Worm (Caenorhabditis elegans) whole organism, L4 larva: ENCODE results near the gene nop-1.

Experiments used
- T20F7.1 ChIP-seq: fragments of 200-800 bp; sonication (Bioruptor generic); optimal IDR thresholded peaks from 2 replicates; lab custom pipeline; 2018; ENCODE audit warnings: mild to moderate bottlenecking, missing genetic modification characterization, missing compliant biosample characterization
- T26A8.4 ChIP-seq: fragments of 200-800 bp; sonication (Bioruptor generic); IDR thresholded peaks from 2 replicates; pipeline ENCODE4 v1.3.6; 2022; ENCODE audit warnings: missing genetic modification characterization, missing compliant biosample characterization
- Y5F2A.4 ChIP-seq: fragments of 200-800 bp; sonication (Bioruptor generic); optimal IDR thresholded peaks from 2 replicates; lab custom pipeline; 2018; ENCODE audit warnings: mild to moderate bottlenecking, missing genetic modification characterization, missing compliant biosample characterization
- Y75B8A.6 ChIP-seq: fragments of 200-800 bp; sonication (Bioruptor generic); IDR thresholded peaks from 2 replicates; pipeline ENCODE4 v1.3.6; 2022; ENCODE audit warnings: missing genetic modification reagents, missing genetic modification characterization, missing compliant biosample characterization
- aha-1 ChIP-seq: fragments of 150-350 bp; peaks from one replicate; lab custom pipeline; 2014; ENCODE audit warnings: missing biosample characterization, missing genetic modification characterization
- ama-1 ChIP-seq: fragments of 150-350 bp; optimal IDR thresholded peaks from 2 replicates; lab custom pipeline; 2014; ENCODE audit warnings: inconsistent platforms, mixed read lengths
- arid-1 ChIP-seq: fragments of 200-800 bp; sonication (Bioruptor generic); conservative IDR thresholded peaks from 2 replicates; pipeline ENCODE4 v1.3.6; 2022; ENCODE audit warnings: missing genetic modification reagents, missing genetic modification characterization, missing compliant biosample characterization
- ceh-20 ChIP-seq: fragments of 200-800 bp; sonication (Bioruptor generic); IDR thresholded peaks from 2 replicates; pipeline ENCODE4 v1.3.6; 2022; ENCODE audit warnings: missing genetic modification reagents, missing genetic modification characterization, missing compliant biosample characterization
- ceh-32 ChIP-seq: sonication (generic microtip); optimal IDR thresholded peaks from 2 replicates; lab custom pipeline; 2016; ENCODE audit warnings: mild to moderate bottlenecking, missing genetic modification characterization, missing compliant biosample characterization; ENCODE audit not compliant: poor library complexity
- ceh-44 ChIP-seq: fragments of 200-800 bp; sonication (Bioruptor generic); IDR thresholded peaks from 2 replicates; pipeline ENCODE4 v1.3.6; 2022; ENCODE audit warnings: missing genetic modification reagents, missing genetic modification characterization, missing compliant biosample characterization
- ceh-82 ChIP-seq: sonication (generic microtip); optimal IDR thresholded peaks from 2 replicates; lab custom pipeline; 2017; ENCODE audit warnings: missing biosample characterization, missing genetic modification characterization
- ces-1 ChIP-seq: fragments of 150-350 bp; sonication (generic microtip); optimal IDR thresholded peaks from 4 replicates; lab custom pipeline; 2014; ENCODE audit warnings: missing biosample characterization, missing genetic modification reagents, missing genetic modification characterization
- cey-2 ChIP-seq: sonication (generic microtip); optimal IDR thresholded peaks from 3 replicates; lab custom pipeline; 2017; ENCODE audit warnings: missing genetic modification characterization, mild to moderate bottlenecking, missing compliant biosample characterization, antibody characterized with exemption, borderline replicate concordance; ENCODE audit not compliant: insufficient read depth
- ctbp-1 ChIP-seq: fragments of 200-800 bp; sonication (Bioruptor generic); IDR thresholded peaks from 2 replicates; pipeline ENCODE4 v1.3.6; 2022; ENCODE audit warnings: missing genetic modification reagents, missing genetic modification characterization, missing compliant biosample characterization
- daf-16 ChIP-seq, 3 experiments: sonication (generic microtip); optimal IDR thresholded peaks; 2 replicates each; lab custom pipeline; 2016 to 2017; ENCODE audit warnings: missing genetic modification characterization in 3 of 3, missing genetic modification reagents in 3 of 3, mild to moderate bottlenecking in 2 of 3, missing compliant biosample characterization in 2 of 3, missing biosample characterization in 1 of 3, moderate library complexity in 1 of 3
- daf-19 ChIP-seq: fragments of 200-800 bp; sonication (Bioruptor generic); conservative IDR thresholded peaks from 2 replicates; pipeline ENCODE4 v1.3.6; 2022; ENCODE audit warnings: missing genetic modification characterization, missing compliant biosample characterization
- daf-8 ChIP-seq: fragments of 200-800 bp; sonication (Bioruptor generic); IDR thresholded peaks from 2 replicates; pipeline ENCODE4 v1.3.6; 2022; ENCODE audit warnings: missing genetic modification characterization, missing compliant biosample characterization
- dmd-6 ChIP-seq: fragments of 200-800 bp; sonication (Bioruptor generic); IDR thresholded peaks from 2 replicates; pipeline ENCODE4 v1.3.6; 2022; ENCODE audit warnings: missing genetic modification reagents, missing genetic modification characterization, missing compliant biosample characterization
- dmd-8 ChIP-seq: fragments of 200-800 bp; sonication (Bioruptor generic); IDR thresholded peaks from 2 replicates; pipeline ENCODE4 v1.3.6; 2022; ENCODE audit warnings: missing genetic modification characterization, missing compliant biosample characterization
- duxl-1 ChIP-seq: sonication (generic microtip); optimal IDR thresholded peaks from 2 replicates; lab custom pipeline; 2016; ENCODE audit warnings: mild to moderate bottlenecking, missing genetic modification characterization, moderate library complexity, missing compliant biosample characterization; ENCODE audit not compliant: poor library complexity
- egl-43 ChIP-seq: fragments of 200-800 bp; sonication (Bioruptor generic); IDR thresholded peaks from 2 replicates; pipeline ENCODE4 v1.3.6; 2022; ENCODE audit warnings: missing genetic modification reagents, missing genetic modification characterization, missing compliant biosample characterization
- hlh-30 ChIP-seq: sonication (generic microtip); optimal IDR thresholded peaks from 2 replicates; lab custom pipeline; 2017; ENCODE audit warnings: antibody characterized with exemption, mild to moderate bottlenecking, missing genetic modification characterization, missing compliant biosample characterization; ENCODE audit not compliant: insufficient read depth
- lim-7 ChIP-seq: fragments of 200-800 bp; sonication (Bioruptor generic); IDR thresholded peaks from 2 replicates; pipeline ENCODE4 v1.3.6; 2022; ENCODE audit warnings: missing genetic modification characterization, missing compliant biosample characterization
- lin-29 ChIP-seq: fragments of 200-800 bp; sonication (Bioruptor generic); IDR thresholded peaks from 2 replicates; pipeline ENCODE4 v1.3.6; 2022; ENCODE audit warnings: missing genetic modification reagents, missing genetic modification characterization, missing compliant biosample characterization
- lin-39 ChIP-seq: fragments of 150-350 bp; optimal IDR thresholded peaks from 2 replicates; lab custom pipeline; 2014; ENCODE audit warnings: missing biosample characterization, missing genetic modification reagents, missing genetic modification characterization
- madf-5 ChIP-seq, 2 experiments: fragments of 200-800 bp; sonication (Bioruptor generic); IDR thresholded peaks; 2 replicates each; pipeline ENCODE4 v1.3.6; 2022; ENCODE audit warnings: missing compliant biosample characterization in 2 of 2, missing genetic modification characterization in 2 of 2
- mdt-29 ChIP-seq: fragments of 200-800 bp; sonication (Bioruptor generic); IDR thresholded peaks from 2 replicates; pipeline ENCODE4 v1.3.6; 2022; ENCODE audit warnings: missing genetic modification reagents, missing genetic modification characterization, missing compliant biosample characterization
- mep-1 ChIP-seq: fragments of 150-350 bp; sonication (generic microtip); optimal IDR thresholded peaks from 3 replicates; lab custom pipeline; 2014; ENCODE audit warnings: missing biosample characterization, missing genetic modification characterization
- mes-2 ChIP-seq: sonication (generic microtip); optimal IDR thresholded peaks from 2 replicates; lab custom pipeline; 2016; ENCODE audit warnings: missing genotype, mild to moderate bottlenecking, missing genetic modification characterization, missing compliant biosample characterization; ENCODE audit not compliant: poor library complexity, severe bottlenecking
- nhr-111 ChIP-seq: fragments of 200-800 bp; sonication (Bioruptor generic); optimal IDR thresholded peaks from 2 replicates; lab custom pipeline; 2018; ENCODE audit warnings: mild to moderate bottlenecking, missing genetic modification characterization, missing compliant biosample characterization
- nhr-237 ChIP-seq: sonication (generic microtip); optimal IDR thresholded peaks from 2 replicates; lab custom pipeline; 2017; ENCODE audit warnings: missing biosample characterization, missing genetic modification characterization
- nhr-28 ChIP-seq: fragments of 150-350 bp; optimal IDR thresholded peaks from 2 replicates; lab custom pipeline; 2014; ENCODE audit warnings: missing biosample characterization, missing genetic modification characterization
- nhr-48 ChIP-seq: sonication (generic microtip); optimal IDR thresholded peaks from 2 replicates; lab custom pipeline; 2016; ENCODE audit warnings: mild to moderate bottlenecking, missing genetic modification characterization, missing compliant biosample characterization
- nhr-6 ChIP-seq: fragments of 150-350 bp; optimal IDR thresholded peaks from 2 replicates; lab custom pipeline; 2014; ENCODE audit warnings: missing biosample characterization, missing genetic modification characterization
- pha-4 ChIP-seq, 2 experiments: fragments of 150-350 bp in 1 of 2; fragments of 200-800 bp in 1 of 2; sonication (Bioruptor generic) in 1 of 2; IDR thresholded peaks in 1 of 2; optimal IDR thresholded peaks in 1 of 2; 2 replicates each; pipeline versions ENCODE4 v1.3.6 to Lab custom; 2014 to 2022; ENCODE audit warnings: missing genetic modification characterization in 2 of 2, missing genetic modification reagents in 2 of 2, missing biosample characterization in 1 of 2, missing compliant biosample characterization in 1 of 2
- php-3 ChIP-seq: fragments of 200-800 bp; sonication (Bioruptor generic); IDR thresholded peaks from 2 replicates; pipeline ENCODE4 v1.3.6; 2022; ENCODE audit warnings: missing genetic modification reagents, missing genetic modification characterization, missing compliant biosample characterization
- pqm-1 ChIP-seq: sonication (generic microtip); optimal IDR thresholded peaks from 2 replicates; lab custom pipeline; 2017; ENCODE audit warnings: missing biosample characterization, missing genetic modification characterization
- set-16 ChIP-seq: fragments of 200-800 bp; sonication (Bioruptor generic); IDR thresholded peaks from 2 replicates; pipeline ENCODE4 v1.3.6; 2022; ENCODE audit warnings: missing genetic modification reagents, missing genetic modification characterization, missing compliant biosample characterization
- snpc-1.2 ChIP-seq: fragments of 200-800 bp; sonication (Bioruptor generic); IDR thresholded peaks from 2 replicates; pipeline ENCODE4 v1.3.6; 2022; ENCODE audit warnings: missing genetic modification reagents, missing genetic modification characterization, missing compliant biosample characterization
- snpc-4 ChIP-seq: fragments of 150-350 bp; optimal IDR thresholded peaks from 2 replicates; lab custom pipeline; 2014; ENCODE audit warnings: missing biosample characterization, missing genetic modification characterization
- spr-1 ChIP-seq: sonication (generic microtip); optimal IDR thresholded peaks from 2 replicates; lab custom pipeline; 2016; ENCODE audit warnings: mild to moderate bottlenecking, missing genetic modification characterization, missing compliant biosample characterization
- unc-39 ChIP-seq: sonication (generic microtip); optimal IDR thresholded peaks from 2 replicates; lab custom pipeline; 2017; ENCODE audit warnings: missing biosample characterization, missing genetic modification characterization
- unc-62 ChIP-seq, 3 experiments: fragments of 150-350 bp in 1 of 3; sonication (generic microtip); optimal IDR thresholded peaks in 2 of 3; peaks in 1 of 3; 1 replicate in 1 of 3; 2 replicates in 2 of 3; lab custom pipeline; 2014 to 2017; ENCODE audit warnings: missing biosample characterization in 3 of 3, missing genetic modification characterization in 3 of 3, missing genetic modification reagents in 3 of 3, missing genotype in 1 of 3
- ztf-11 ChIP-seq: fragments of 150-350 bp; optimal IDR thresholded peaks from 2 replicates; lab custom pipeline; 2014; ENCODE audit warnings: missing biosample characterization, missing genetic modification characterization
- ztf-7 ChIP-seq: fragments of 150-350 bp; optimal IDR thresholded peaks from 2 replicates; lab custom pipeline; 2014; ENCODE audit warnings: missing biosample characterization, missing genetic modification characterization

The nop-1 gene

DNA sequence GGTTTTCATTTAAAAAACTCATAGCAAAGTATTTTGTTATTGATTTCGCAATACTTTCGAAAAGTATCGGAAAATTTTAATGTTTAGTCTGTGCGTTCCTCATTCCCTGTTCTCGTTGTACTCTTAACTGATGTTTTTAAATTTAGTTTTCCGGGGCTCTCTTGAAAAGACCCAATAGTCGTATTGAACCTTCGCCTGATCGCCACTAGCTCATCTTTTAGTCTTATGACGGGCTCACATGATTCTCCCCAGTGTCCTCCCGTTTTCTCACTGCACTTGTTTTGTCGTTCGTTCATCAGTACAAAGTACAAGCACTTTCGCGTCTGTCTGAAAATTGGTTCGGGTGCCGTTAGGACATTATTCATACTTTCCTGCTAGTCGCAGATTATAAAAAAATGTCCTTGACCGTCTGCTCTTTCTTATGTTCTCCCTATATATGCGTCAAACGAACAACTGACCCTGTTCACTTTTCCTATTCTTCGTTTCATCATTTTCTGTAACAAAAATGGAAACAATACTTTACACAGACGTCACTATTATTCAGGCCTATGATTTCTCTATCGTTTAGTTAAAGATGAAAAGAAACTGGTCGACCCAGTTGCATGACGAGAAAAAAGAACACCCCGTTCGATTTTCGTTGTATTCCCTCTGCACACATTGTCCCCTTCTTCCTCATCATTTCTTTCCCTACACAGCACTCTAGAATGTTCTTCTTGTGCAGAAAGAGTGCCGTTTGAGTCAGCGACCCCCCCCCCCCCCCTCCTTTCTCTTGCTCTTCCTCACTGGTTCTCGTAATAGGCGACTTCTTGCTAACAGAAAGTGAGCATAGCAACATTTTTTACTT lies 18.8 kb upstream of the nop-1 start, which contains the start of gene ubq-1:
TSS of gene ubq-1 (plus strand) at position 802 of the 844 bp plus-strand sequence.
- TF ChIP-seq nhr-48 (tag; lab: Kevin White, UChicago) (no peak), aha-1 (tag; lab: Kevin White, UChicago) (peak; percentile 48), T20F7.1 (GFP tag; lab: Kevin White, UChicago) (peak; percentile 12), nhr-6 (no peak), pha-4 (GFP tag; IDR thresholded peaks at IDR 0.05; lab: Robert Waterston, UW) (peak; percentile 27; the same call in 1 of the 2 replicates), pha-4 (tag; optimal IDR thresholded peaks at IDR 0.05; lab: Kevin White, UChicago) (no peak), ceh-44 (GFP tag; lab: Robert Waterston, UW) (0 out of 2 replicates have a peak, but pooled peaks have one; percentile 1), mes-2 (peak; percentile 10), ces-1 (GFP tag; lab: Kevin White, UChicago) (no peak), hlh-30 (peak; percentile 92), lin-29 (GFP tag; lab: Robert Waterston, UW) (peak; percentile 50; the same call in 1 of the 2 replicates), unc-39 (no peak), ztf-11 (tag; lab: Kevin White, UChicago) (no peak), unc-62 (GFP tag; optimal IDR thresholded peaks at IDR 0.05 in 1 of 2; lab: Kevin White, UChicago) (peak in 1 of 2 experiments; percentile 96), unc-62 (tag; optimal IDR thresholded peaks at IDR 0.05; lab: Kevin White, UChicago) (no peak), lin-39 (tag; lab: Kevin White, UChicago) (no peak), lim-7 (GFP tag; lab: Robert Waterston, UW) (0 out of 2 replicates have a peak, but pooled peaks have one; percentile 42), ztf-7 (tag; lab: Kevin White, UChicago) (peak; percentile 12), daf-16 (GFP tag; optimal IDR thresholded peaks at IDR 0.05; lab: Kevin White, UChicago) (no peak), daf-16 (tag; optimal IDR thresholded peaks at IDR 0.05; lab: Kevin White, UChicago) (peak; percentile 0), ctbp-1 (GFP tag; lab: Robert Waterston, UW) (peak; percentile 51), mep-1 (tag; lab: Kevin White, UChicago) (peak; percentile 19), spr-1 (tag; lab: Kevin White, UChicago) (no peak), Y5F2A.4 (GFP tag; lab: Kevin White, UChicago) (no peak), madf-5 (GFP tag; IDR thresholded peaks at IDR 0.05; lab: Robert Waterston, UW) (0 out of 4 replicates have a peak, but pooled peaks of 1 of the 2 experiments have one; percentile 61), T26A8.4 (GFP tag; lab: Robert Waterston, UW) (peak; percentile 25), arid-1 (GFP tag; lab: Robert Waterston, UW) (0 out of 2 replicates have a peak, but pooled peaks have one; percentile 3), egl-43 (GFP tag; lab: Robert Waterston, UW) (peak; percentile 37; the same call in 1 of the 2 replicates)

- TF ChIP-seq nhr-28 (tag; lab: Kevin White, UChicago) (peak; percentile 67), pha-4 (GFP tag; IDR thresholded peaks at IDR 0.05; lab: Robert Waterston, UW) (peak; percentile 51; the same call in 1 of the 2 replicates), pha-4 (tag; optimal IDR thresholded peaks at IDR 0.05; lab: Kevin White, UChicago) (peak; percentile 69), nhr-111 (GFP tag; lab: Kevin White, UChicago) (no peak), mdt-29 (GFP tag; lab: Robert Waterston, UW) (0 out of 2 replicates have a peak, but pooled peaks have one; percentile 50), nhr-237 (tag; lab: Kevin White, UChicago) (no peak), T20F7.1 (GFP tag; lab: Kevin White, UChicago) (peak; percentile 44), snpc-4 (no peak), set-16 (peak; percentile 5; the same call in 1 of the 2 replicates), snpc-1.2 (GFP tag; lab: Robert Waterston, UW) (peak; percentile 13; the same call in 1 of the 2 replicates), cey-2 (no peak), php-3 (GFP tag; lab: Robert Waterston, UW) (peak; percentile 57; the same call in 1 of the 2 replicates), daf-8 (GFP tag; lab: Robert Waterston, UW) (no peak), dmd-6 (GFP tag; lab: Robert Waterston, UW) (peak; percentile 56; the same call in 1 of the 2 replicates), pqm-1 (tag; lab: Kevin White, UChicago) (peak; percentile 42), ceh-32 (tag; lab: Kevin White, UChicago) (no peak), aha-1 (tag; lab: Kevin White, UChicago) (peak; percentile 99), dmd-8 (GFP tag; lab: Robert Waterston, UW) (peak; percentile 30; the same call in 1 of the 2 replicates), duxl-1 (tag; lab: Kevin White, UChicago) (peak; percentile 67), daf-19 (GFP tag; lab: Robert Waterston, UW) (0 out of 2 replicates have a peak, but pooled peaks have one; percentile 21), ceh-20 (GFP tag; lab: Robert Waterston, UW) (peak; percentile 17; the same call in 1 of the 2 replicates), ceh-82 (tag; lab: Kevin White, UChicago) (no peak), ama-1 (lab: Kevin White, UChicago) (peak; percentile 97), Y75B8A.6 (GFP tag; lab: Robert Waterston, UW) (no peak)
Measured at ce11 chrIII:5940525-5940974, 18.0 kb upstream of the nop-1 start.
